Fruit fly (Drosophila melanogaster): ENCODE measurements around the gene Sxl.
A peak's percentile ranks its signal among the peaks of the same experiment; 100 is the strongest.

Sxl gene

DNA sequence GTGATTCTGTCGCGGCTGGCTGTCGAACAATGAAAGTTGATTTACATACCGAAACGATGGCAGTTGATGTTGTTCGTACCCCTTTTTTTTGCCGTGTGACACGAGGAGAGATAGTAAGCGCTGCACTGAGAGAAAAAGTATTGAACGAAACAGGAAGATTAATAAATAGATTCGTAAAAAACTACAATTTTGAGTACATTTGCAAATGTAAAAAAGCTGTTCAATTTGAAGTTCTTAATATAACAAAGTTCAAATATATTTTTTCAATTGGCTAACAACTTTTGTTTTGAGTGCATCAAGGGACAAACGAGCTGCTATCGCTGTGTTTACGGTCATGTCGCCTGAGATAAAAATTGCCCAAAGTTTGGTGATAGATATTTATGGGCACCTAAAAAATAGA lies 24.1 kb upstream of the Sxl start (continued):
- TF ChIP-seq Blimp-1 (GFP tag; optimal IDR thresholded peaks at IDR 0.05) (peak; percentile 19), CG3995 (GFP tag; optimal IDR thresholded peaks at IDR 0.05) (no peak), CG9215 (GFP tag; IDR thresholded peaks at IDR 0.05) (no peak), Spps (tag; optimal IDR thresholded peaks at IDR 0.05) (no peak), Sox100B (GFP tag; optimal IDR thresholded peaks at IDR 0.05) (no peak), h (optimal IDR thresholded peaks at IDR 0.05) (no peak), ewg (GFP tag; optimal IDR thresholded peaks at IDR 0.05) (no peak), CG33557 (GFP tag; optimal IDR thresholded peaks at IDR 0.05) (peak; percentile 28), CG15696 (tag; optimal IDR thresholded peaks at IDR 0.05) (peak; percentile 10), CG17328 (GFP tag; IDR thresholded peaks at IDR 0.05) (0 out of 2 replicates have a peak, but pooled peaks have one; percentile 32), gem (tag; optimal IDR thresholded peaks at IDR 0.05) (peak; percentile 50), CG11504 (tag; optimal IDR thresholded peaks at IDR 0.05) (peak; percentile 30), CG10979 (tag; optimal IDR thresholded peaks at IDR 0.05) (peak; percentile 42), CG11398 (GFP tag; optimal IDR thresholded peaks at IDR 0.05) (no peak), NC2β (GFP tag; optimal IDR thresholded peaks at IDR 0.05) (no peak), lola (GFP tag; optimal IDR thresholded peaks at IDR 0.05) (peak in 1 of 3 experiments; percentile 49), CG7271 (tag; optimal IDR thresholded peaks at IDR 0.05) (no peak), CG32767 (GFP tag; IDR thresholded peaks at IDR 0.05) (no peak), sim (GFP tag; IDR thresholded peaks at IDR 0.05) (no peak), twi (tag; optimal IDR thresholded peaks at IDR 0.05) (no peak), CG1603 (tag; optimal IDR thresholded peaks at IDR 0.05) (peak; percentile 23), Sry-β (GFP tag; optimal IDR thresholded peaks at IDR 0.05) (no peak), CG1529 (GFP tag; optimal IDR thresholded peaks at IDR 0.05) (no peak), Kr (GFP tag; optimal IDR thresholded peaks at IDR 0.05) (no peak), Oli (tag; optimal IDR thresholded peaks at IDR 0.05) (peak; percentile 14), H15 (GFP tag; IDR thresholded peaks at IDR 0.05) (no peak), Hsf (GFP tag; optimal IDR thresholded peaks at IDR 0.05) (peak; percentile 2), dmrt11E (tag; optimal IDR thresholded peaks at IDR 0.05) (peak; percentile 59), Eip74EF (GFP tag; optimal IDR thresholded peaks at IDR 0.05) (no peak), phol (tag; optimal IDR thresholded peaks at IDR 0.05) (peak; percentile 40), ken (GFP tag; IDR thresholded peaks at IDR 0.05) (no peak), wdn (GFP tag; IDR thresholded peaks at IDR 0.05) (no peak), CG10321 (GFP tag; IDR thresholded peaks at IDR 0.05) (no peak), tll (GFP tag; optimal IDR thresholded peaks at IDR 0.05) (no peak), CG8281 (tag; optimal IDR thresholded peaks at IDR 0.05) (no peak), Elba2 (GFP tag; optimal IDR thresholded peaks at IDR 0.05) (no peak), Hmx (GFP tag; optimal IDR thresholded peaks at IDR 0.05) (no peak), CG10267 (tag; optimal IDR thresholded peaks at IDR 0.05) (peak; percentile 26), Dek (tag; optimal IDR thresholded peaks at IDR 0.05) (no peak), zen (tag; optimal IDR thresholded peaks at IDR 0.05) (peak; percentile 51), sqz (GFP tag; optimal IDR thresholded peaks at IDR 0.05) (peak; percentile 29), hth (optimal IDR thresholded peaks at IDR 0.05) (no peak), CG32772 (GFP tag; IDR thresholded peaks at IDR 0.05) (no peak), Nf-YC (tag; optimal IDR thresholded peaks at IDR 0.05) (no peak), CG17361 (GFP tag; IDR thresholded peaks at IDR 0.05) (0 out of 3 replicates have a peak, but pooled peaks have one; percentile 29), nmo (GFP tag; optimal IDR thresholded peaks at IDR 0.05) (peak; percentile 18), CG18262 (tag; optimal IDR thresholded peaks at IDR 0.05) (peak; percentile 26), D19A (tag; optimal IDR thresholded peaks at IDR 0.05) (peak; percentile 25), Taf1 (GFP tag; IDR thresholded peaks at IDR 0.05) (no peak), CG9727 (GFP tag; optimal IDR thresholded peaks at IDR 0.05) (peak; percentile 13), CG10959 (GFP tag; IDR thresholded peaks at IDR 0.05) (no peak)
